Fruit fly (Drosophila melanogaster) whole organism: ENCODE measurements around the gene HIP.

Source experiments
- CG8478 ChIP-seq: fragments of >200 bp; optimal IDR thresholded peaks from 2 replicates; lab custom pipeline; 2018; ENCODE audit warnings: inconsistent platforms
- Dll ChIP-seq: fragments of >200 bp; optimal IDR thresholded peaks from 2 replicates; lab custom pipeline; 2017
- pan ChIP-seq: fragments of >200 bp; optimal IDR thresholded peaks from 2 replicates; lab custom pipeline; 2017

DNA sequence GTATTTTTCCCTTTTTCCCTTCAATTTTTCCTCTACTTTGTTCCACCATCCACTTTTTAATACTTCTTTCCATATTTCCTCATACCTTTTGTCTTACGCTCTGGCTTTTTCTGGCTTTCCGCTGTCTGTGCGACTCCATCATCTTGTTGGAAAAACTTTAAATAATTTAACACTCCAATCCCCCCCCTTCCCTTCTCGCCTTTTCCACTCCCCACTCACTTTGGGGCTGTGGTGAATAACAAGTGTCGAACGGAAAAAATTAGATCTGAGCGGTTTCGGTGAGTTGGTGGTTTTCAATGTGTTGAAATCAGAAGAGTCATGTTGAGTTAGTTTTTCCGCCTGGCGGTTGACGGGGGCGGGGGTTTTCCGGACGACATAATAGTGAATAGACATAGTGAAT is 31.9 kb upstream of the HIP start:
- TF ChIP-seq pan (lab: Kevin White, UChicago) = no peak
- TF ChIP-seq Dll (lab: Kevin White, UChicago) = no peak
- no peak for TF ChIP-seq CG8478 (lab: Kevin White, UChicago)
